Worm (Caenorhabditis elegans) whole organism, L4 larva: ENCODE measurements around the gene ZK418.10.

Source experiments
- D1046.2 ChIP-seq: fragments of 200-800 bp; sonication (Bioruptor generic); IDR thresholded peaks from 2 replicates; pipeline ENCODE4 v1.3.6; 2022; ENCODE audit warnings: missing genetic modification characterization, missing compliant biosample characterization
- F44E2.7 ChIP-seq: fragments of 200-800 bp; sonication (Bioruptor generic); IDR thresholded peaks from 2 replicates; pipeline ENCODE4 v2.1.2; 2022; ENCODE audit warnings: missing genetic modification characterization, missing compliant biosample characterization
- F49E8.2 ChIP-seq: sonication (generic microtip); optimal IDR thresholded peaks from 2 replicates; lab custom pipeline; 2016; ENCODE audit warnings: missing compliant biosample characterization, mild to moderate bottlenecking, missing genetic modification characterization, borderline replicate concordance
- Y5F2A.4 ChIP-seq: fragments of 200-800 bp; sonication (Bioruptor generic); optimal IDR thresholded peaks from 2 replicates; lab custom pipeline; 2018; ENCODE audit warnings: mild to moderate bottlenecking, missing genetic modification characterization, missing compliant biosample characterization
- arid-1 ChIP-seq: fragments of 200-800 bp; sonication (Bioruptor generic); conservative IDR thresholded peaks from 2 replicates; pipeline ENCODE4 v1.3.6; 2022; ENCODE audit warnings: missing genetic modification reagents, missing genetic modification characterization, missing compliant biosample characterization
- ceh-32 ChIP-seq: sonication (generic microtip); optimal IDR thresholded peaks from 2 replicates; lab custom pipeline; 2016; ENCODE audit warnings: mild to moderate bottlenecking, missing genetic modification characterization, missing compliant biosample characterization; ENCODE audit not compliant: poor library complexity
- ceh-44 ChIP-seq: fragments of 200-800 bp; sonication (Bioruptor generic); IDR thresholded peaks from 2 replicates; pipeline ENCODE4 v1.3.6; 2022; ENCODE audit warnings: missing genetic modification reagents, missing genetic modification characterization, missing compliant biosample characterization
- ces-1 ChIP-seq: fragments of 150-350 bp; sonication (generic microtip); optimal IDR thresholded peaks from 4 replicates; lab custom pipeline; 2014; ENCODE audit warnings: missing biosample characterization, missing genetic modification reagents, missing genetic modification characterization
- daf-16 ChIP-seq, 3 experiments: sonication (generic microtip); optimal IDR thresholded peaks; 2 replicates each; lab custom pipeline; 2016 to 2017; ENCODE audit warnings: missing genetic modification characterization in 3 of 3, missing genetic modification reagents in 3 of 3, mild to moderate bottlenecking in 2 of 3, missing compliant biosample characterization in 2 of 3, missing biosample characterization in 1 of 3, moderate library complexity in 1 of 3
- dmd-8 ChIP-seq: fragments of 200-800 bp; sonication (Bioruptor generic); IDR thresholded peaks from 2 replicates; pipeline ENCODE4 v1.3.6; 2022; ENCODE audit warnings: missing genetic modification characterization, missing compliant biosample characterization
- dmd-9 ChIP-seq: fragments of 200-800 bp; sonication (Bioruptor generic); IDR thresholded peaks from 2 replicates; pipeline ENCODE4 v1.3.6; 2022; ENCODE audit warnings: missing genetic modification reagents, missing genetic modification characterization, missing compliant biosample characterization
- dpl-1 ChIP-seq: fragments of 150-350 bp; optimal IDR thresholded peaks from 2 replicates; lab custom pipeline; 2014; ENCODE audit warnings: missing biosample characterization, missing genetic modification reagents, missing genetic modification characterization
- egl-43 ChIP-seq: fragments of 200-800 bp; sonication (Bioruptor generic); IDR thresholded peaks from 2 replicates; pipeline ENCODE4 v1.3.6; 2022; ENCODE audit warnings: missing genetic modification reagents, missing genetic modification characterization, missing compliant biosample characterization
- fos-1 ChIP-seq: fragments of 150-350 bp; optimal IDR thresholded peaks from 2 replicates; lab custom pipeline; 2014; ENCODE audit warnings: missing biosample characterization, missing genetic modification characterization
- hmg-1.1 ChIP-seq: fragments of 200-800 bp; sonication (Bioruptor generic); IDR thresholded peaks from 2 replicates; pipeline ENCODE4 v1.3.6; 2022; ENCODE audit warnings: missing genetic modification reagents, missing genetic modification characterization, missing compliant biosample characterization
- jun-1 ChIP-seq: fragments of 150-350 bp; optimal IDR thresholded peaks from 2 replicates; lab custom pipeline; 2014; ENCODE audit warnings: missing biosample characterization, missing genetic modification reagents, missing genetic modification characterization
- lin-1 ChIP-seq: fragments of 200-800 bp; sonication (Bioruptor generic); IDR thresholded peaks from 2 replicates; pipeline ENCODE4 v1.3.6; 2022; ENCODE audit warnings: missing genetic modification reagents, missing genetic modification characterization, missing compliant biosample characterization
- lin-39 ChIP-seq: fragments of 150-350 bp; optimal IDR thresholded peaks from 2 replicates; lab custom pipeline; 2014; ENCODE audit warnings: missing biosample characterization, missing genetic modification reagents, missing genetic modification characterization
- lsy-2 ChIP-seq, 2 experiments: fragments of 150-350 bp in 1 of 2; sonication (generic microtip) in 1 of 2; optimal IDR thresholded peaks; 2 replicates each; lab custom pipeline; 2014 to 2017; ENCODE audit warnings: missing biosample characterization in 2 of 2, missing genetic modification characterization in 2 of 2
- madf-5 ChIP-seq, 2 experiments: fragments of 200-800 bp; sonication (Bioruptor generic); IDR thresholded peaks; 2 replicates each; pipeline ENCODE4 v1.3.6; 2022; ENCODE audit warnings: missing compliant biosample characterization in 2 of 2, missing genetic modification characterization in 2 of 2
- madf-9 ChIP-seq: fragments of 200-800 bp; sonication (Bioruptor generic); conservative IDR thresholded peaks from 2 replicates; pipeline ENCODE4 v1.3.6; 2022; ENCODE audit warnings: missing genetic modification reagents, missing genetic modification characterization, missing compliant biosample characterization
- mdt-29 ChIP-seq: fragments of 200-800 bp; sonication (Bioruptor generic); IDR thresholded peaks from 2 replicates; pipeline ENCODE4 v1.3.6; 2022; ENCODE audit warnings: missing genetic modification reagents, missing genetic modification characterization, missing compliant biosample characterization
- mep-1 ChIP-seq: fragments of 150-350 bp; sonication (generic microtip); optimal IDR thresholded peaks from 3 replicates; lab custom pipeline; 2014; ENCODE audit warnings: missing biosample characterization, missing genetic modification characterization
- mes-2 ChIP-seq: sonication (generic microtip); optimal IDR thresholded peaks from 2 replicates; lab custom pipeline; 2016; ENCODE audit warnings: missing genotype, mild to moderate bottlenecking, missing genetic modification characterization, missing compliant biosample characterization; ENCODE audit not compliant: poor library complexity, severe bottlenecking
- mxl-3 ChIP-seq: fragments of 200-800 bp; sonication (Bioruptor generic); optimal IDR thresholded peaks from 2 replicates; lab custom pipeline; 2018; ENCODE audit warnings: mild to moderate bottlenecking, missing genetic modification characterization, missing compliant biosample characterization
- nhr-11 ChIP-seq: fragments of 150-350 bp; optimal IDR thresholded peaks from 2 replicates; lab custom pipeline; 2014; ENCODE audit warnings: missing biosample characterization, missing genetic modification characterization
- nhr-25 ChIP-seq: sonication (generic microtip); optimal IDR thresholded peaks from 2 replicates; lab custom pipeline; 2017; ENCODE audit warnings: missing genetic modification characterization, mild to moderate bottlenecking, missing compliant biosample characterization, antibody characterized with exemption, moderate library complexity, borderline replicate concordance; ENCODE audit not compliant: insufficient read depth
- nhr-41 ChIP-seq: fragments of 200-800 bp; sonication (Bioruptor generic); IDR thresholded peaks from 2 replicates; pipeline ENCODE4 v1.3.6; 2022; ENCODE audit warnings: missing genetic modification reagents, missing genetic modification characterization, missing compliant biosample characterization
- nhr-42 ChIP-seq: fragments of 200-800 bp; sonication (Bioruptor generic); IDR thresholded peaks from 2 replicates; pipeline ENCODE4 v1.3.6; 2022; ENCODE audit warnings: missing genetic modification characterization, missing compliant biosample characterization
- pqm-1 ChIP-seq: sonication (generic microtip); optimal IDR thresholded peaks from 2 replicates; lab custom pipeline; 2017; ENCODE audit warnings: missing biosample characterization, missing genetic modification characterization
- tra-1 ChIP-seq: fragments of 200-800 bp; sonication (Bioruptor generic); IDR thresholded peaks from 2 replicates; pipeline ENCODE4 v1.3.6; 2022; ENCODE audit warnings: missing genetic modification reagents, missing genetic modification characterization, missing compliant biosample characterization
- unc-62 ChIP-seq, 3 experiments: fragments of 150-350 bp in 1 of 3; sonication (generic microtip); optimal IDR thresholded peaks in 2 of 3; peaks in 1 of 3; 1 replicate in 1 of 3; 2 replicates in 2 of 3; lab custom pipeline; 2014 to 2017; ENCODE audit warnings: missing biosample characterization in 3 of 3, missing genetic modification characterization in 3 of 3, missing genetic modification reagents in 3 of 3, missing genotype in 1 of 3
- zag-1 ChIP-seq: fragments of 150-350 bp; optimal IDR thresholded peaks from 2 replicates; lab custom pipeline; 2014; ENCODE audit warnings: missing biosample characterization, missing genetic modification characterization
- zfp-3 ChIP-seq: fragments of 200-800 bp; sonication (Bioruptor generic); conservative IDR thresholded peaks from 2 replicates; pipeline ENCODE4 v1.3.6; 2022; ENCODE audit warnings: missing genetic modification reagents, missing genetic modification characterization, missing compliant biosample characterization
- zip-11 ChIP-seq: fragments of 200-800 bp; sonication (Bioruptor generic); IDR thresholded peaks from 2 replicates; pipeline ENCODE4 v1.3.6; 2022; ENCODE audit warnings: missing genetic modification characterization, missing compliant biosample characterization
- ztf-7 ChIP-seq: fragments of 150-350 bp; optimal IDR thresholded peaks from 2 replicates; lab custom pipeline; 2014; ENCODE audit warnings: missing biosample characterization, missing genetic modification characterization

Gene ZK418.10

DNA sequence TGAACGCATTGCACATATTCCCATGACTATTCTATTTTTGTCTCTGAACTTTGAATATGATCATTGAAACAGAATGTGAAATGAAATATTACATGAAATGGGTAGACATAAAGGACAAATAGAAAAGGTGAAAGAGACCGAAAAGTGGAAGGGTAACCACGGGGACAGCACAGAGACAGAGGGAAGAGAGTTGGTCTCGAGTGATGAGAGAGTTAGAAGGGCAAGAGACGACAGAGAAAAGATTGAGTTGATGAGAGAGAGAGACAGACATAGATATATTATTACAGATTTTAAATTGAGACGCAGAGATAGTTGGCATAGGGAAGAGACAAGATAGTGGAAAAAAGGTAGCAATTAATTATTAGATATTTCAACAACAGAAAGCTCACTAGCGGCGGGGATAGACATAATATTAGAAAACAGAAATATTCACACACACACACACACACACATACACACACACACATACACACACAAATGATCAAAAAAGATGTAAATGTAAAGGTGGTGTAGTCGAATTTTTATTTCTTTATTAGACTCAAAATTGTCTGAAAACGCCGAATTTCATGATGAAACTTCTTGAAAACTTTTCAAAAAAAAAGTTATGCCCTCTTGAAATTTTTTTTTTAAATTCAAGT lies 26.2 kb upstream of the ZK418.10 start (continued):
- no peak for TF ChIP-seq ceh-32 (tag; lab: Kevin White, UChicago)
- no peak for TF ChIP-seq mdt-29 (GFP tag; lab: Robert Waterston, UW)
- TF ChIP-seq ceh-44 (GFP tag; lab: Robert Waterston, UW), result no peak
- TF ChIP-seq madf-5 (GFP tag; IDR thresholded peaks at IDR 0.05; lab: Robert Waterston, UW), result no peak
- TF ChIP-seq zip-11 (GFP tag; lab: Robert Waterston, UW), result no peak
- no peak for TF ChIP-seq F44E2.7 (GFP tag; lab: Robert Waterston, UW)
- peak; percentile 61 for TF ChIP-seq hmg-1.1
- TF ChIP-seq mep-1 (tag; lab: Kevin White, UChicago), result peak; percentile 79
- no peak for TF ChIP-seq D1046.2

DNA sequence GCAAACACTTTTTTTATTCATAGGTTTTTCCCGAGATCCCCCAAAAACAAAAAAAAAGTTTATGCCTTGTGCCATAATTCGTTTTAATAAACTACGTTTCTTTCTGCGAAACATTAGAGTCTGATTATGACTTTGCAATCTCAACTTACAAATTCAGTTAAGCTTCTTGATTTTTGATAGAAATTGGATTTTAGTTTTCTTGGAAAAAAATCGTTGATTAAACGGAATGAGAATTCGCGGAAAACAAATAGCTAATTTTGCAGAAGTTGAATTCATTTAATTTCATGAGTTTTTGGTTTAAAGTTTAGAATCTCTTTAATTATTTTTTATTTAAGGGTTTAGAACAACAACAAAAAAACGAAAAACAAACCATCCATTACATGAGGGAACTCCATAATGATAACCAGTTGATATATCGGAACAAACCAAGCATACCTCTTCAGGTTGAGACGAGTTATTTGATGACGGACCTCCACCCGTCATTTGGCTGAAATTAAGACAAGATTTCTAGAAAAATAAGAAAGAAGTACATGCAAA lies 24.5 kb upstream of the ZK418.10 start, which contains the start of gene nhr-10:
Gene nhr-10, minus strand, starts transcription at position 487 of the 537 bp plus-strand sequence.
- TF ChIP-seq zag-1 (no peak), F49E8.2 (tag; lab: Kevin White, UChicago) (no peak), nhr-11 (tag; lab: Kevin White, UChicago) (peak; percentile 34), pqm-1 (tag; lab: Kevin White, UChicago) (no peak), Y5F2A.4 (no peak), zfp-3 (GFP tag; lab: Robert Waterston, UW) (no peak), lsy-2 (tag; optimal IDR thresholded peaks at IDR 0.05; lab: Kevin White, UChicago) (peak in 1 of 2 experiments; percentile 44), nhr-41 (GFP tag; lab: Robert Waterston, UW) (no peak), lin-1 (no peak), egl-43 (GFP tag; lab: Robert Waterston, UW) (0 out of 2 replicates have a peak, but pooled peaks have one; percentile 45), ces-1 (GFP tag; lab: Kevin White, UChicago) (peak; percentile 7), dpl-1 (no peak), nhr-25 (tag; lab: Kevin White, UChicago) (no peak)

DNA sequence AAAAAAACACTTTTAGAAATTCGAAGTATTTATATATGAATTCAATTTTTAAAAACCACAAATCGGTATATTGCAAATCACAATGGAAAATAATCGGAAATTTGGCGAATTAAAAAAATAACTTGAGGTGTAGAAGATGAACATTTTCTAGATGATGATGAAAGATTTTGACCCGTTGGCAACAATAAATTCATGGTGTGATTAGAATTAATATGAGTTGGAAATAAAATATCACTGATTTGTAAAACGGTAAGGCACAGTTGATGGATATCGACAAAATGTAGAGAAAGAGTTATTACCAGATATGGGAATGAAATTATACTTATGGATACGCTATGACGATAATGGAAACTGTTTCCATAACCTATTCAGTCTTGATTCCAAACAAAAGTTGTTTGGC lies 21.8 kb upstream of the ZK418.10 start:
- no peak for TF ChIP-seq tra-1
- TF ChIP-seq unc-62 (GFP tag; optimal IDR thresholded peaks at IDR 0.05 in 1 of 2; lab: Kevin White, UChicago), result peak in 1 of 2 experiments; percentile 91
- no peak for TF ChIP-seq unc-62 (tag; optimal IDR thresholded peaks at IDR 0.05; lab: Kevin White, UChicago)
- TF ChIP-seq nhr-42 (GFP tag; lab: Robert Waterston, UW), result no peak
- TF ChIP-seq dmd-9 (GFP tag; lab: Robert Waterston, UW), result no peak
- TF ChIP-seq, all 104 proteins: peak for 1

DNA sequence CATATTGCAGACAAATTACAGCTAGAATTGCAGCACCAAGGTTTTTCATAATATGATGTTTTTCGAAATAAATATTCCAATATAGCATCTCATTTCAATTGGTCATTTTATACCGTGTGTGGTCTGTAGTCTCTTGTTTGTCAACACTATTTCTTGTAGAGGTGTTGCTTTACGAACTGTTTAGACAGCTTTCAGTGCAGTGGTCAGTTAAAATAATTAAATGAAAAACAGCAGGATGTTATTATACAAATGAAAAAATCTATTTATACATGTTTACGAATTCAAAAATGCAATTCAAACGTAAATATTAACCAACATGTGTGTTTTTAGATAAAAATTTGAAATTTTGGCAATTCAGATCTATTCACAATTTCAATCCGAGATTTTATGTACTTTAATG lies 21.3 kb upstream of the ZK418.10 start, which contains the start of gene B0280.7:
Gene B0280.7, minus strand, starts transcription at position 101 of the 400 bp plus-strand sequence.
- no peak for TF ChIP-seq tra-1
- no peak for TF ChIP-seq mxl-3
- TF ChIP-seq F49E8.2 (tag; lab: Kevin White, UChicago), result no peak
- no peak for TF ChIP-seq madf-5 (GFP tag; IDR thresholded peaks at IDR 0.05; lab: Robert Waterston, UW)
- no peak for TF ChIP-seq madf-9
- no peak for TF ChIP-seq jun-1 (tag; lab: Kevin White, UChicago)
- TF ChIP-seq fos-1 (tag; lab: Kevin White, UChicago), result no peak
- no peak for TF ChIP-seq ztf-7
- no peak for TF ChIP-seq dmd-9 (GFP tag; lab: Robert Waterston, UW)
- TF ChIP-seq arid-1 (GFP tag; lab: Robert Waterston, UW), result no peak
- no peak for TF ChIP-seq lin-39 (tag; lab: Kevin White, UChicago)
- TF ChIP-seq dmd-8 (GFP tag; lab: Robert Waterston, UW), result no peak
- TF ChIP-seq mes-2, result no peak
- no peak for TF ChIP-seq dpl-1
- TF ChIP-seq daf-16 (GFP tag; optimal IDR thresholded peaks at IDR 0.05; lab: Kevin White, UChicago), result no peak
- TF ChIP-seq daf-16 (tag; optimal IDR thresholded peaks at IDR 0.05; lab: Kevin White, UChicago), result no peak
